Fruit fly (Drosophila melanogaster) whole organism, wandering third instar larva: ENCODE measurements around the gene CG11698.

Experiments
- CG9705 ChIP-seq: fragments of 200-800 bp; sonication (Bioruptor generic); optimal IDR thresholded peaks from 2 replicates; lab custom pipeline; 2018; ENCODE audit warnings: missing biosample characterization, mild to moderate bottlenecking, missing genetic modification characterization
- Dfd ChIP-seq: fragments of >200 bp; optimal IDR thresholded peaks from 2 replicates; lab custom pipeline; 2017; ENCODE audit warnings: missing biosample characterization, missing genetic modification characterization
- Dif ChIP-seq: fragments of 200-275, 200-300 bp; sonication (Bioruptor generic); optimal IDR thresholded peaks from 2 replicates; lab custom pipeline; 2018; ENCODE audit warnings: missing biosample characterization, missing genetic modification characterization; ENCODE audit not compliant: partially characterized antibody
- Rel ChIP-seq, 2 experiments: fragments of 200-800 bp; sonication (Bioruptor generic) in 1 of 2; optimal IDR thresholded peaks; 2 replicates in 1 of 2; 3 replicates in 1 of 2; lab custom pipeline; 2016 to 2019; ENCODE audit warnings: mild to moderate bottlenecking in 2 of 2, missing biosample characterization in 2 of 2, missing genetic modification characterization in 2 of 2, moderate library complexity in 1 of 2
- dmrt93B ChIP-seq: fragments of 200-800 bp; sonication (Bioruptor generic); optimal IDR thresholded peaks from 2 replicates; lab custom pipeline; 2018; ENCODE audit warnings: missing biosample characterization, mild to moderate bottlenecking, missing genetic modification characterization
- fru ChIP-seq: fragments of 200-800 bp; sonication (Bioruptor generic); optimal IDR thresholded peaks from 3 replicates; lab custom pipeline; 2016; ENCODE audit warnings: missing biosample characterization, mild to moderate bottlenecking, missing genetic modification characterization
- h ChIP-seq: fragments of 200-800 bp; sonication (Bioruptor generic); optimal IDR thresholded peaks from 3 replicates; lab custom pipeline; 2016; ENCODE audit warnings: missing biosample characterization, mild to moderate bottlenecking, missing genetic modification characterization
- jim ChIP-seq: fragments of 175-275, 200-325 bp; sonication (Bioruptor generic); optimal IDR thresholded peaks from 2 replicates; lab custom pipeline; 2016; ENCODE audit warnings: missing biosample characterization, mild to moderate bottlenecking, missing genetic modification characterization
- psq ChIP-seq: fragments of 200-800 bp; sonication (Bioruptor generic); optimal IDR thresholded peaks from 3 replicates; lab custom pipeline; 2017; ENCODE audit warnings: missing biosample characterization, mild to moderate bottlenecking, missing genetic modification characterization, moderate library complexity
- usp ChIP-seq: fragments of >200 bp; optimal IDR thresholded peaks from 2 replicates; lab custom pipeline; 2017; ENCODE audit warnings: missing biosample characterization, missing genetic modification characterization
- woc ChIP-seq: sonication (Bioruptor generic); optimal IDR thresholded peaks from 2 replicates; lab custom pipeline; 2016; ENCODE audit warnings: missing biosample characterization, mild to moderate bottlenecking, missing genetic modification characterization

- TF ChIP-seq dmrt93B (no peak), CG9705 (GFP tag; lab: Kevin White, UChicago) (no peak), h (GFP tag; lab: Kevin White, UChicago) (no peak), Dfd (GFP tag; lab: Kevin White, UChicago) (no peak), psq (GFP tag; lab: Kevin White, UChicago) (no peak), Dif (no peak), jim (GFP tag; lab: Kevin White, UChicago) (no peak), usp (GFP tag; lab: Kevin White, UChicago) (no peak), fru (GFP tag; lab: Kevin White, UChicago) (no peak), woc (GFP tag; lab: Kevin White, UChicago) (no peak), Rel (GFP tag; optimal IDR thresholded peaks at IDR 0.05; lab: Kevin White, UChicago) (no peak), Rel (tag; optimal IDR thresholded peaks at IDR 0.05; lab: Kevin White, UChicago) (no peak)
These were observed 16.2 kb downstream of the CG11698 start for dm6 chr3R:8327967-8328789.
